Worm (Caenorhabditis elegans) whole organism, young adult: ENCODE results near the gene kars-1.
A peak's percentile ranks its signal among the peaks of the same experiment; 100 is the strongest.

Experiments used
- C06A6.2 ChIP-seq: fragments of 200-800 bp; sonication (Bioruptor generic); conservative IDR thresholded peaks from 2 replicates; pipeline ENCODE4 v1.3.6; 2022; ENCODE audit warnings: missing genetic modification characterization, missing compliant biosample characterization
- F10E7.11 ChIP-seq: sonication (generic microtip); optimal IDR thresholded peaks from 2 replicates; lab custom pipeline; 2017; ENCODE audit warnings: mild to moderate bottlenecking, missing genetic modification characterization, moderate library complexity, missing compliant biosample characterization
- F33H1.4 ChIP-seq: fragments of 200-800 bp; sonication (Bioruptor generic); IDR thresholded peaks from 2 replicates; pipeline ENCODE4 v1.3.6; 2022; ENCODE audit warnings: missing genetic modification reagents, missing genetic modification characterization, missing compliant biosample characterization
- F52B5.7 ChIP-seq: sonication (generic microtip); optimal IDR thresholded peaks from 2 replicates; lab custom pipeline; 2016; ENCODE audit warnings: mild to moderate bottlenecking, missing genetic modification characterization, missing compliant biosample characterization
- F55B11.4 ChIP-seq: sonication (generic microtip); optimal IDR thresholded peaks from 2 replicates; lab custom pipeline; 2016; ENCODE audit warnings: missing compliant biosample characterization, missing genetic modification characterization, borderline replicate concordance; ENCODE audit not compliant: insufficient read depth
- T07F8.4 ChIP-seq: sonication (generic microtip); optimal IDR thresholded peaks from 2 replicates; lab custom pipeline; 2016; ENCODE audit warnings: mild to moderate bottlenecking, missing genetic modification characterization, moderate library complexity, missing compliant biosample characterization
- T26A5.8 ChIP-seq: sonication (generic microtip); optimal IDR thresholded peaks from 2 replicates; lab custom pipeline; 2016; ENCODE audit warnings: missing genetic modification characterization, missing compliant biosample characterization
- Y56A3A.18 ChIP-seq: fragments of 200-800 bp; sonication (Bioruptor generic); IDR thresholded peaks from 2 replicates; pipeline ENCODE4 v1.3.6; 2022; ENCODE audit warnings: missing genetic modification reagents, missing genetic modification characterization, missing compliant biosample characterization
- akir-1 ChIP-seq: fragments of 200-800 bp; sonication (Bioruptor generic); optimal IDR thresholded peaks from 2 replicates; lab custom pipeline; 2018; ENCODE audit warnings: mild to moderate bottlenecking, missing genetic modification characterization, moderate library complexity, missing compliant biosample characterization
- attf-3 ChIP-seq: fragments of 200-800 bp; sonication (Bioruptor generic); conservative IDR thresholded peaks from 2 replicates; pipeline ENCODE4 v1.3.6; 2022; ENCODE audit warnings: missing genetic modification reagents, missing genetic modification characterization, missing compliant biosample characterization
- bed-2 ChIP-seq: fragments of 200-800 bp; sonication (Bioruptor generic); IDR thresholded peaks from 2 replicates; pipeline ENCODE4 v1.3.6; 2022; ENCODE audit warnings: missing genetic modification reagents, missing genetic modification characterization, missing compliant biosample characterization
- cebp-1 ChIP-seq, 2 experiments: fragments of 200-800 bp in 1 of 2; sonication (Bioruptor generic) in 1 of 2; sonication (generic microtip) in 1 of 2; IDR thresholded peaks in 1 of 2; optimal IDR thresholded peaks in 1 of 2; 2 replicates each; pipeline versions ENCODE4 v1.3.6 to Lab custom; 2017 to 2022; ENCODE audit warnings: missing compliant biosample characterization in 2 of 2, missing genetic modification characterization in 2 of 2, mild to moderate bottlenecking in 1 of 2, missing genetic modification reagents in 1 of 2, moderate library complexity in 1 of 2
- ceh-91 ChIP-seq: fragments of 200-800 bp; sonication (Bioruptor generic); IDR thresholded peaks from 2 replicates; pipeline ENCODE4 v1.3.6; 2022; ENCODE audit warnings: missing genetic modification reagents, missing genetic modification characterization, missing compliant biosample characterization
- chd-7 ChIP-seq: sonication (generic microtip); optimal IDR thresholded peaks from 2 replicates; lab custom pipeline; 2016; ENCODE audit warnings: mild to moderate bottlenecking, missing genetic modification characterization, moderate library complexity, missing compliant biosample characterization
- dpl-1 ChIP-seq: fragments of 150-350 bp; optimal IDR thresholded peaks from 2 replicates; lab custom pipeline; 2014; ENCODE audit warnings: missing biosample characterization, missing genetic modification reagents, missing genetic modification characterization
- efl-1 ChIP-seq: fragments of 150-350 bp; optimal IDR thresholded peaks from 2 replicates; lab custom pipeline; 2014; ENCODE audit warnings: missing biosample characterization, missing genetic modification reagents, missing genetic modification characterization
- gei-17 ChIP-seq: fragments of 200-800 bp; sonication (Bioruptor generic); optimal IDR thresholded peaks from 2 replicates; lab custom pipeline; 2018; ENCODE audit warnings: mild to moderate bottlenecking, missing genetic modification characterization, missing compliant biosample characterization
- him-1 ChIP-seq: sonication (generic microtip); optimal IDR thresholded peaks from 2 replicates; lab custom pipeline; 2016; ENCODE audit warnings: missing genotype, missing genetic modification reagents, missing genetic modification characterization, missing compliant biosample characterization
- hlh-26 ChIP-seq: fragments of 200-800 bp; sonication (Bioruptor generic); conservative IDR thresholded peaks from 2 replicates; pipeline ENCODE4 v1.3.6; 2022; ENCODE audit warnings: missing genetic modification reagents, missing genetic modification characterization, missing compliant biosample characterization
- hmg-20 ChIP-seq: fragments of 200-800 bp; sonication (Bioruptor generic); IDR thresholded peaks from 2 replicates; pipeline ENCODE4 v1.3.6; 2022; ENCODE audit warnings: missing genetic modification reagents, missing genetic modification characterization, missing compliant biosample characterization
- hsf-1 ChIP-seq: fragments of 200-800 bp; sonication (Bioruptor generic); IDR thresholded peaks from 2 replicates; pipeline ENCODE4 v1.3.6; 2022; ENCODE audit warnings: missing genetic modification reagents, missing genetic modification characterization, missing compliant biosample characterization
- let-607 ChIP-seq, 2 experiments: fragments of 200-800 bp in 1 of 2; sonication (Bioruptor generic) in 1 of 2; sonication (generic microtip) in 1 of 2; optimal IDR thresholded peaks; 2 replicates each; lab custom pipeline; 2016 to 2018; ENCODE audit warnings: mild to moderate bottlenecking in 2 of 2, missing compliant biosample characterization in 2 of 2, missing genetic modification characterization in 2 of 2, moderate library complexity in 2 of 2, missing genotype in 1 of 2
- lin-54 ChIP-seq: fragments of 200-800 bp; sonication (Bioruptor generic); optimal IDR thresholded peaks from 2 replicates; lab custom pipeline; 2018; ENCODE audit warnings: mild to moderate bottlenecking, missing genetic modification characterization, missing compliant biosample characterization
- lsl-1 ChIP-seq: fragments of 200-800 bp; sonication (Bioruptor generic); optimal IDR thresholded peaks from 2 replicates; lab custom pipeline; 2018; ENCODE audit warnings: mild to moderate bottlenecking, missing genetic modification characterization, moderate library complexity, missing compliant biosample characterization
- madf-3 ChIP-seq: fragments of 200-800 bp; sonication (Bioruptor generic); IDR thresholded peaks from 2 replicates; pipeline ENCODE4 v1.3.6; 2022; ENCODE audit warnings: missing genetic modification reagents, missing genetic modification characterization, missing compliant biosample characterization
- madf-8 ChIP-seq: fragments of 200-800 bp; sonication (Bioruptor generic); conservative IDR thresholded peaks from 2 replicates; pipeline ENCODE4 v1.3.6; 2022; ENCODE audit warnings: missing genetic modification reagents, missing genetic modification characterization, missing compliant biosample characterization
- mes-4 ChIP-seq: sonication (generic microtip); optimal IDR thresholded peaks from 2 replicates; lab custom pipeline; 2016; ENCODE audit warnings: missing genotype, missing genetic modification characterization, missing compliant biosample characterization
- nfya-1 ChIP-seq: sonication (generic microtip); optimal IDR thresholded peaks from 2 replicates; lab custom pipeline; 2017; ENCODE audit warnings: antibody characterized with exemption, missing compliant biosample characterization, missing genetic modification characterization, borderline replicate concordance; ENCODE audit not compliant: insufficient read depth
- pbrm-1 ChIP-seq: fragments of 200-800 bp; sonication (Bioruptor generic); IDR thresholded peaks from 2 replicates; pipeline ENCODE4 v1.3.6; 2022; ENCODE audit warnings: missing genetic modification reagents, missing genetic modification characterization, missing compliant biosample characterization
- pha-4 ChIP-seq: fragments of 150-350 bp; sonication (generic microtip); optimal IDR thresholded peaks from 2 replicates; lab custom pipeline; 2014; ENCODE audit warnings: missing biosample characterization, missing genetic modification reagents, missing genetic modification characterization
- rcor-1 ChIP-seq: fragments of 200-800 bp; sonication (Bioruptor generic); IDR thresholded peaks from 2 replicates; pipeline ENCODE4 v1.3.6; 2022; ENCODE audit warnings: missing genetic modification reagents, missing genetic modification characterization, missing compliant biosample characterization
- snpc-1.3 ChIP-seq: sonication (generic microtip); optimal IDR thresholded peaks from 2 replicates; lab custom pipeline; 2017; ENCODE audit warnings: missing genetic modification characterization, mild to moderate bottlenecking, missing compliant biosample characterization, antibody characterized with exemption, moderate library complexity, missing genotype, missing genetic modification reagents; ENCODE audit not compliant: insufficient read depth
- snpc-4 ChIP-seq, 5 experiments: fragments of 150-350 bp in 1 of 5; sonication (generic microtip) in 4 of 5; optimal IDR thresholded peaks; 2 replicates each; lab custom pipeline; 2014 to 2018; ENCODE audit warnings: missing genetic modification characterization in 5 of 5, missing biosample characterization in 3 of 5, antibody characterized with exemption in 2 of 5, mild to moderate bottlenecking in 2 of 5, missing compliant biosample characterization in 2 of 5, missing genotype in 2 of 5, moderate library complexity in 2 of 5, missing genetic modification reagents in 1 of 5
- somi-1 ChIP-seq: fragments of 200-800 bp; sonication (Bioruptor generic); optimal IDR thresholded peaks from 2 replicates; lab custom pipeline; 2018; ENCODE audit warnings: mild to moderate bottlenecking, missing genetic modification characterization, missing compliant biosample characterization
- tbp1 ChIP-seq: fragments of 200-800 bp; sonication (Bioruptor generic); optimal IDR thresholded peaks from 2 replicates; lab custom pipeline; 2018; ENCODE audit warnings: mild to moderate bottlenecking, missing genetic modification characterization, missing compliant biosample characterization
- tlf-1 ChIP-seq: fragments of 200-800 bp; sonication (Bioruptor generic); optimal IDR thresholded peaks from 2 replicates; lab custom pipeline; 2018; ENCODE audit warnings: mild to moderate bottlenecking, missing genetic modification characterization, missing compliant biosample characterization
- zfh-2 ChIP-seq: fragments of 200-800 bp; sonication (Bioruptor generic); conservative IDR thresholded peaks from 2 replicates; pipeline ENCODE4 v1.3.6; 2022; ENCODE audit warnings: missing genetic modification reagents, missing genetic modification characterization, missing compliant biosample characterization
- ztf-18 ChIP-seq: sonication (generic microtip); optimal IDR thresholded peaks from 2 replicates; lab custom pipeline; 2016; ENCODE audit warnings: missing genotype, mild to moderate bottlenecking, missing genetic modification characterization, missing compliant biosample characterization
- ztf-25 ChIP-seq: fragments of 200-800 bp; sonication (Bioruptor generic); IDR thresholded peaks from 2 replicates; pipeline ENCODE4 v1.3.6; 2022; ENCODE audit warnings: missing genetic modification reagents, missing genetic modification characterization, missing compliant biosample characterization

The kars-1 gene

ce11 chrII:7054987-7055386 lies 17.2 kb downstream of the kars-1 start, which contains the start of gene ZK1127.3:
Gene ZK1127.3, plus strand, starts transcription at chrII:7055287.
- TF ChIP-seq Y56A3A.18 (GFP tag; lab: Robert Waterston, UW), result no peak
- no peak for TF ChIP-seq hlh-26
- no peak for TF ChIP-seq hmg-20 (GFP tag; lab: Robert Waterston, UW)
- no peak for TF ChIP-seq C06A6.2

ce11 chrII:7053649-7054048 lies 18.6 kb downstream of the kars-1 start, which contains the start of gene ZK1127.4:
Gene ZK1127.4, plus strand, starts transcription at chrII:7053949.
- TF ChIP-seq somi-1 (no peak), nfya-1 (tag; lab: Kevin White, UChicago) (no peak)
- TF ChIP-seq, all 124 proteins: peak for 0

DNA sequence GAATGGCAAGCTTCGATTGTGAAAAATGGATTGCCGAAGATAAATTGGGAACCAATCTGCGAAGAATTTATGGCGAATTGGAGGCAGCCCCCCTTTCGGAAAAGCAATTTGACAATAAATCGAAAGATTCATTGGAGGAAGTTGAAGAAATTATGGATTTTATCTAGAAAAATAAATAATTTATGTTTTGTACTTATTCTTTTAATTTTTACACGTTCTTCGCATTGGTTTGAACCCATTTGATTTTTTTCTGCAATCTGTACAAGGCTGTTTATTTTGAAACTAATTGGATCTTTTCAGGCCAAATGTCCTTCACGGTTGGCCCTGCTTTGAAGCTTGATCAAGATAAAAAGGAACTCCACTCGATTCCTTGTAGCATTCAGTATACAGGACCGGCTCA lies 19.2 kb downstream of the kars-1 start, which contains the start of gene ZK1127.13:
Gene ZK1127.13 (plus strand): TSS at position 301 of the 400 bp plus-strand sequence.
- TF ChIP-seq ztf-25 (GFP tag; lab: Robert Waterston, UW), result no peak
- TF ChIP-seq ztf-18 (tag; lab: Kevin White, UChicago), result no peak
- TF ChIP-seq pbrm-1 (GFP tag; lab: Robert Waterston, UW), result no peak

ce11 chrII:7051778-7052177 lies 20.4 kb downstream of the kars-1 start, which contains the start of gene ZK1127.12:
Gene ZK1127.12, plus strand, starts transcription at chrII:7052078.
- TF ChIP-seq madf-8 (GFP tag; lab: Robert Waterston, UW) (no peak), rcor-1 (GFP tag; lab: Robert Waterston, UW) (no peak), snpc-4 (GFP tag; optimal IDR thresholded peaks at IDR 0.05; lab: Kevin White, UChicago) (no peak), snpc-4 (tag; optimal IDR thresholded peaks at IDR 0.05; lab: Kevin White, UChicago) (no peak), madf-3 (no peak), T07F8.4 (tag; lab: Kevin White, UChicago) (no peak), snpc-1.3 (tag; lab: Kevin White, UChicago) (no peak), C06A6.2 (no peak), hsf-1 (GFP tag; lab: Robert Waterston, UW) (no peak), let-607 (tag; optimal IDR thresholded peaks at IDR 0.05; lab: Kevin White, UChicago) (no peak), akir-1 (GFP tag; lab: Kevin White, UChicago) (no peak), zfh-2 (GFP tag; lab: Robert Waterston, UW) (no peak), efl-1 (GFP tag; lab: Kevin White, UChicago) (no peak), chd-7 (tag; lab: Kevin White, UChicago) (no peak), T26A5.8 (no peak), mes-4 (tag; lab: Kevin White, UChicago) (no peak), F10E7.11 (tag; lab: Kevin White, UChicago) (no peak), tlf-1 (GFP tag; lab: Kevin White, UChicago) (no peak), bed-2 (no peak)

DNA sequence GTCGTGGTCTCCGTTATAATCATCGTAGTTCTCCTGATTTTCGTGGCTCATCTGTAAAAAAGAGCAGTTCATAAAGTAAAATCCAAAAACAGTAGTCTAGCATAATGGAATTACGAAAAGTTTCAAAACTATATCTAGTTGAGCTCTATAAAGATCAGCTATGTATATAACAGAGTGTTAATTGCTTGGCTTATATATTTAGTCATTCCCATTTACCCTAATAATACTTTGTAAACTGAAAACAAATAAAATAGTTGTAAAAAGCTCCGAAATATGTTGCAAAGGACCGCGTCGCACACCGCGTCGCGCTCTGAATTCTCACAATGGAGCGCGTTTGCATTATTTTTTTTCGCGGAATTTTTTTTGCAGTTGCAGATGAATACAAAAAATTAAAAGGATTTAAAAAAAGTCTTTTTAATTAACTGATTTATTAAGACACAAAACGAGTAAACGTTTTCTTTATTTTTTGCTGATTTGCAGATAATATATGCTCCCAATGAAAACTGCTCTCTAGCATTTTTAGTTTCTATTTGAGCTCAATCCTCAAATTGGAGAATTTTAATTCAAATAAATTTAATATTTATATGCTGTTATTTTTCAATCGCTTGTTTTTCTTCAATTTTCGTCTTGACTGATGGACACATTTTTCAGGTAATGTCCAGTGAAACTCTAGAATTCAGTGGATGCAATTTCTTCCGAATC lies 22.0 kb downstream of the kars-1 start, which contains the start of the genes tcer-1 and ZK1127.5:
Gene tcer-1 (minus strand): TSS at position 51 of the 702 bp plus-strand sequence.
Gene ZK1127.5 (plus strand): TSS at position 652 of the 702 bp plus-strand sequence.
- TF ChIP-seq tbp1 (peak; percentile 26), attf-3 (GFP tag; lab: Robert Waterston, UW) (no peak), F33H1.4 (GFP tag; lab: Robert Waterston, UW) (0 out of 2 replicates have a peak, but pooled peaks have one; percentile 44), gei-17 (GFP tag; lab: Kevin White, UChicago) (no peak), F52B5.7 (tag; lab: Kevin White, UChicago) (no peak), cebp-1 (GFP tag; IDR thresholded peaks at IDR 0.05; lab: Robert Waterston, UW) (no peak), cebp-1 (tag; optimal IDR thresholded peaks at IDR 0.05; lab: Kevin White, UChicago) (peak; percentile 1), dpl-1 (GFP tag; lab: Kevin White, UChicago) (peak; percentile 63), lin-54 (peak; percentile 60), madf-3 (peak; percentile 95), F55B11.4 (tag; lab: Kevin White, UChicago) (no peak), him-1 (tag; lab: Kevin White, UChicago) (no peak), snpc-1.3 (tag; lab: Kevin White, UChicago) (peak; percentile 56), lsl-1 (GFP tag; lab: Kevin White, UChicago) (peak; percentile 65), ceh-91 (GFP tag; lab: Robert Waterston, UW) (peak; percentile 57; the same call in 1 of the 2 replicates), pha-4 (no peak), akir-1 (GFP tag; lab: Kevin White, UChicago) (no peak)
